Fruit fly (Drosophila melanogaster) whole organism, wandering third instar larva: ENCODE data around the gene GstD9.

Source experiments
- Abd-B ChIP-seq: fragments of >200 bp; optimal IDR thresholded peaks from 2 replicates; lab custom pipeline; 2017; ENCODE audit warnings: missing biosample characterization, missing genetic modification characterization
- CG32264 ChIP-seq: fragments of 200-800 bp; sonication (Bioruptor generic); optimal IDR thresholded peaks from 2 replicates; lab custom pipeline; 2016; ENCODE audit warnings: missing biosample characterization, missing genetic modification characterization
- CG9705 ChIP-seq: fragments of 200-800 bp; sonication (Bioruptor generic); optimal IDR thresholded peaks from 2 replicates; lab custom pipeline; 2018; ENCODE audit warnings: missing biosample characterization, mild to moderate bottlenecking, missing genetic modification characterization
- CrebA ChIP-seq: fragments of 200-800 bp; sonication (Bioruptor generic); optimal IDR thresholded peaks from 2 replicates; lab custom pipeline; 2016; ENCODE audit warnings: missing biosample characterization, mild to moderate bottlenecking, missing genetic modification characterization, borderline replicate concordance
- Dfd ChIP-seq: fragments of >200 bp; optimal IDR thresholded peaks from 2 replicates; lab custom pipeline; 2017; ENCODE audit warnings: missing biosample characterization, missing genetic modification characterization
- Dif ChIP-seq: fragments of 200-275, 200-300 bp; sonication (Bioruptor generic); optimal IDR thresholded peaks from 2 replicates; lab custom pipeline; 2018; ENCODE audit warnings: missing biosample characterization, missing genetic modification characterization; ENCODE audit not compliant: partially characterized antibody
- GATAd ChIP-seq: sonication (Bioruptor generic); optimal IDR thresholded peaks from 2 replicates; lab custom pipeline; 2016; ENCODE audit warnings: missing biosample characterization, missing genetic modification characterization
- HLH106 ChIP-seq: fragments of 200-800 bp; optimal IDR thresholded peaks from 3 replicates; lab custom pipeline; 2019; ENCODE audit warnings: missing biosample characterization, mild to moderate bottlenecking, missing genetic modification characterization, moderate library complexity
- Hnf4 ChIP-seq: fragments of 200-800 bp; sonication (Bioruptor generic); optimal IDR thresholded peaks from 2 replicates; lab custom pipeline; 2016; ENCODE audit warnings: missing biosample characterization, mild to moderate bottlenecking, missing genetic modification characterization
- Hr78 ChIP-seq: fragments of >200 bp; optimal IDR thresholded peaks from 2 replicates; lab custom pipeline; 2017; ENCODE audit warnings: missing biosample characterization, missing genetic modification characterization
- Hr83 ChIP-seq: fragments of 200-300 bp; sonication (Bioruptor generic); optimal IDR thresholded peaks from 2 replicates; lab custom pipeline; 2016; ENCODE audit warnings: missing biosample characterization, mild to moderate bottlenecking, missing genetic modification characterization, moderate library complexity; ENCODE audit not compliant: poor library complexity, severe bottlenecking
- Jra ChIP-seq: sonication (Bioruptor generic); optimal IDR thresholded peaks from 2 replicates; lab custom pipeline; 2016; ENCODE audit warnings: missing biosample characterization, missing genetic modification characterization
- Mio ChIP-seq: sonication (Bioruptor generic); optimal IDR thresholded peaks from 2 replicates; lab custom pipeline; 2016; ENCODE audit warnings: missing biosample characterization, missing genetic modification characterization
- Myc ChIP-seq: fragments of >200 bp; optimal IDR thresholded peaks from 2 replicates; lab custom pipeline; 2017
- N ChIP-seq: fragments of >200 bp; optimal IDR thresholded peaks from 2 replicates; lab custom pipeline; 2018; ENCODE audit warnings: missing biosample characterization, missing external identifiers, missing genetic modification characterization
- OdsH ChIP-seq: fragments of 200-800 bp; sonication (Bioruptor generic); optimal IDR thresholded peaks from 2 replicates; lab custom pipeline; 2016; ENCODE audit warnings: missing biosample characterization, mild to moderate bottlenecking, missing genetic modification characterization
- Rel ChIP-seq, 2 experiments: fragments of 200-800 bp; sonication (Bioruptor generic) in 1 of 2; optimal IDR thresholded peaks; 2 replicates in 1 of 2; 3 replicates in 1 of 2; lab custom pipeline; 2016 to 2019; ENCODE audit warnings: mild to moderate bottlenecking in 2 of 2, missing biosample characterization in 2 of 2, missing genetic modification characterization in 2 of 2, moderate library complexity in 1 of 2
- Sp1 ChIP-seq: fragments of 200-800 bp; sonication (Bioruptor generic); optimal IDR thresholded peaks from 3 replicates; lab custom pipeline; 2019; ENCODE audit warnings: missing biosample characterization, mild to moderate bottlenecking, missing genetic modification characterization, moderate library complexity
- Vsx2 ChIP-seq: fragments of 200-300, 225-300 bp; sonication (Bioruptor generic); optimal IDR thresholded peaks from 2 replicates; lab custom pipeline; 2018; ENCODE audit warnings: missing biosample characterization, missing genetic modification characterization; ENCODE audit not compliant: partially characterized antibody
- br ChIP-seq: fragments of 200-800 bp; sonication (Bioruptor generic); optimal IDR thresholded peaks from 2 replicates; lab custom pipeline; 2016; ENCODE audit warnings: missing biosample characterization, missing genetic modification characterization
- brk ChIP-seq: fragments of 200-800 bp; sonication (Bioruptor generic); optimal IDR thresholded peaks from 2 replicates; lab custom pipeline; 2016; ENCODE audit warnings: missing biosample characterization, mild to moderate bottlenecking, missing genetic modification characterization
- dl ChIP-seq, 2 experiments: fragments of 175-275, 200-275 bp in 1 of 2; fragments of 200-275 bp in 1 of 2; sonication (Bioruptor generic); optimal IDR thresholded peaks; lab custom pipeline; 2018; ENCODE audit warnings: mild to moderate bottlenecking in 2 of 2, missing biosample characterization in 2 of 2, missing genetic modification characterization in 2 of 2, moderate library complexity in 2 of 2; ENCODE audit not compliant: partially characterized antibody in 2 of 2, insufficient read depth in 1 of 2
- dmrt93B ChIP-seq: fragments of 200-800 bp; sonication (Bioruptor generic); optimal IDR thresholded peaks from 2 replicates; lab custom pipeline; 2018; ENCODE audit warnings: missing biosample characterization, mild to moderate bottlenecking, missing genetic modification characterization
- dsf ChIP-seq: sonication (Bioruptor generic); optimal IDR thresholded peaks from 2 replicates; lab custom pipeline; 2016; ENCODE audit warnings: missing biosample characterization, missing genetic modification characterization, borderline replicate concordance
- ey ChIP-seq: fragments of 200-800 bp; sonication (Bioruptor generic); optimal IDR thresholded peaks from 2 replicates; lab custom pipeline; 2016; ENCODE audit warnings: missing biosample characterization, missing genetic modification characterization
- foxo ChIP-seq, 2 experiments: fragments of 200-800 bp; sonication (Bioruptor generic); optimal IDR thresholded peaks; 2 replicates in 1 of 2; 3 replicates in 1 of 2; lab custom pipeline; 2016 to 2017; ENCODE audit warnings: missing biosample characterization in 2 of 2, missing genetic modification characterization in 2 of 2
- fru ChIP-seq: fragments of 200-800 bp; sonication (Bioruptor generic); optimal IDR thresholded peaks from 3 replicates; lab custom pipeline; 2016; ENCODE audit warnings: missing biosample characterization, mild to moderate bottlenecking, missing genetic modification characterization
- h ChIP-seq: fragments of 200-800 bp; sonication (Bioruptor generic); optimal IDR thresholded peaks from 3 replicates; lab custom pipeline; 2016; ENCODE audit warnings: missing biosample characterization, mild to moderate bottlenecking, missing genetic modification characterization
- jim ChIP-seq: fragments of 175-275, 200-325 bp; sonication (Bioruptor generic); optimal IDR thresholded peaks from 2 replicates; lab custom pipeline; 2016; ENCODE audit warnings: missing biosample characterization, mild to moderate bottlenecking, missing genetic modification characterization
- lola ChIP-seq: fragments of >200 bp; optimal IDR thresholded peaks from 2 replicates; lab custom pipeline; 2017; ENCODE audit warnings: missing biosample characterization, missing genetic modification characterization
- pan ChIP-seq: fragments of >200 bp; optimal IDR thresholded peaks from 2 replicates; lab custom pipeline; 2017
- psq ChIP-seq: fragments of 200-800 bp; sonication (Bioruptor generic); optimal IDR thresholded peaks from 3 replicates; lab custom pipeline; 2017; ENCODE audit warnings: missing biosample characterization, mild to moderate bottlenecking, missing genetic modification characterization, moderate library complexity
- rgr ChIP-seq: fragments of 200-800 bp; sonication (Bioruptor generic); optimal IDR thresholded peaks from 3 replicates; lab custom pipeline; 2016; ENCODE audit warnings: missing biosample characterization, mild to moderate bottlenecking, missing genetic modification characterization
- sage ChIP-seq: fragments of 200-800 bp; sonication (Bioruptor generic); optimal IDR thresholded peaks from 2 replicates; lab custom pipeline; 2016; ENCODE audit warnings: missing biosample characterization, mild to moderate bottlenecking, missing genetic modification characterization
- sv ChIP-seq: fragments of 200-800 bp; sonication (Bioruptor generic); optimal IDR thresholded peaks from 3 replicates; lab custom pipeline; 2016; ENCODE audit warnings: missing biosample characterization, missing genetic modification characterization
- tai ChIP-seq: sonication (Bioruptor generic); optimal IDR thresholded peaks from 2 replicates; lab custom pipeline; 2016; ENCODE audit warnings: missing biosample characterization, missing genetic modification characterization
- usp ChIP-seq: fragments of >200 bp; optimal IDR thresholded peaks from 2 replicates; lab custom pipeline; 2017; ENCODE audit warnings: missing biosample characterization, missing genetic modification characterization
- woc ChIP-seq: sonication (Bioruptor generic); optimal IDR thresholded peaks from 2 replicates; lab custom pipeline; 2016; ENCODE audit warnings: missing biosample characterization, mild to moderate bottlenecking, missing genetic modification characterization

Gene GstD9

dm6 chr3R:12405928-12406234 is 38.5 kb upstream of the GstD9 start, which contains the start of gene Cyp9f2:
Gene Cyp9f2, minus strand, starts transcription at chr3R:12406028.
- TF ChIP-seq dl (GFP tag; optimal IDR thresholded peaks at IDR 0.05; lab: Kevin White, UChicago; ENCODE audit: insufficient read depth in 1 of 2, partially characterized antibody in 2 of 2) (no peak), N (no peak), sv (GFP tag; lab: Kevin White, UChicago) (no peak)

- no peak for TF ChIP-seq psq (GFP tag; lab: Kevin White, UChicago)
- TF ChIP-seq brk: no peak
- no peak for TF ChIP-seq Hr78 (GFP tag; lab: Kevin White, UChicago)
- no peak for TF ChIP-seq woc
- no peak for TF ChIP-seq lola (GFP tag; lab: Kevin White, UChicago)
- TF ChIP-seq GATAd (GFP tag; lab: Kevin White, UChicago): no peak
- TF ChIP-seq CrebA (GFP tag; lab: Kevin White, UChicago): no peak
- TF ChIP-seq Vsx2 (GFP tag; lab: Kevin White, UChicago): no peak
- no peak for TF ChIP-seq CG32264
- TF ChIP-seq Jra (GFP tag; lab: Kevin White, UChicago): no peak
- TF ChIP-seq, all 38 proteins: peak for 0
Measured at dm6 chr3R:12405134-12405533, 37.8 kb upstream of the GstD9 start.

dm6 chr3R:12402935-12403334 is 35.6 kb upstream of the GstD9 start:
- TF ChIP-seq CG32264 (peak; percentile 94), tai (GFP tag; lab: Kevin White, UChicago) (no peak), fru (GFP tag; lab: Kevin White, UChicago) (peak; percentile 94), Vsx2 (GFP tag; lab: Kevin White, UChicago) (no peak), OdsH (GFP tag; lab: Kevin White, UChicago) (peak; percentile 95), GATAd (GFP tag; lab: Kevin White, UChicago) (peak; percentile 36), dl (GFP tag; optimal IDR thresholded peaks at IDR 0.05; lab: Kevin White, UChicago; ENCODE audit: insufficient read depth in 1 of 2, partially characterized antibody in 2 of 2) (no peak), brk (peak; percentile 95), Rel (GFP tag; optimal IDR thresholded peaks at IDR 0.05; lab: Kevin White, UChicago) (peak; percentile 90), Rel (tag; optimal IDR thresholded peaks at IDR 0.05; lab: Kevin White, UChicago) (peak; percentile 93), Hr83 (peak; percentile 92), foxo (GFP tag; optimal IDR thresholded peaks at IDR 0.05; lab: Kevin White, UChicago) (peak; percentile 89 to 96), HLH106 (tag; lab: Kevin White, UChicago) (peak; percentile 98), br (GFP tag; lab: Kevin White, UChicago) (peak; percentile 95), woc (peak; percentile 86), jim (GFP tag; lab: Kevin White, UChicago) (no peak), sage (GFP tag; lab: Kevin White, UChicago) (peak; percentile 99), ey (GFP tag; lab: Kevin White, UChicago) (peak; percentile 89), Hnf4 (GFP tag; lab: Kevin White, UChicago) (peak; percentile 94), Abd-B (GFP tag; lab: Kevin White, UChicago) (no peak), sv (GFP tag; lab: Kevin White, UChicago) (peak; percentile 94), dsf (GFP tag; lab: Kevin White, UChicago) (peak; percentile 88), Hr78 (GFP tag; lab: Kevin White, UChicago) (no peak), Jra (GFP tag; lab: Kevin White, UChicago) (peak; percentile 84), psq (GFP tag; lab: Kevin White, UChicago) (peak; percentile 84), pan (lab: Kevin White, UChicago) (no peak), h (peak; percentile 99), Dfd (GFP tag; lab: Kevin White, UChicago) (no peak), N (no peak), Mio (GFP tag; lab: Kevin White, UChicago) (peak; percentile 59), usp (GFP tag; lab: Kevin White, UChicago) (no peak), CG9705 (peak; percentile 100), Myc (lab: Kevin White, UChicago) (no peak), dmrt93B (GFP tag; lab: Kevin White, UChicago) (peak; percentile 99), rgr (GFP tag; lab: Kevin White, UChicago) (peak; percentile 97), Dif (GFP tag; lab: Kevin White, UChicago) (no peak), lola (GFP tag; lab: Kevin White, UChicago) (no peak), CrebA (GFP tag; lab: Kevin White, UChicago) (no peak), Sp1 (GFP tag; lab: Kevin White, UChicago) (peak; percentile 99)
